Worm (Caenorhabditis elegans): Measurements from ENCODE around the gene srr-4.

ce11 chrV:5035058-5035457 lies 16.0 kb downstream of the srr-4 start, which contains the start of gene K11D12.6:
- TF ChIP-seq sea-2 (GFP tag; optimal IDR thresholded peaks at IDR 0.05) = no peak
- TF ChIP-seq lin-39 (tag; optimal IDR thresholded peaks at IDR 0.05) = no peak
- TF ChIP-seq mdl-1 (tag; optimal IDR thresholded peaks at IDR 0.05) = no peak
- TF ChIP-seq ztf-11 (tag; optimal IDR thresholded peaks at IDR 0.05) = no peak
- no peak for TF ChIP-seq ama-1 (optimal IDR thresholded peaks at IDR 0.05)
- no peak for TF ChIP-seq R02D3.7 (tag; optimal IDR thresholded peaks at IDR 0.05)
- no peak for TF ChIP-seq elt-1 (tag; optimal IDR thresholded peaks at IDR 0.05)
- no peak for TF ChIP-seq nhr-12 (tag; optimal IDR thresholded peaks at IDR 0.05)
- no peak for TF ChIP-seq aly-2 (tag; optimal IDR thresholded peaks at IDR 0.05)
- TF ChIP-seq nhr-11 (tag; optimal IDR thresholded peaks at IDR 0.05) = no peak
- no peak for TF ChIP-seq eor-1 (tag; optimal IDR thresholded peaks at IDR 0.05)
- no peak for TF ChIP-seq elt-2 (tag; optimal IDR thresholded peaks at IDR 0.05)
